Fruit fly (Drosophila melanogaster) whole organism, embryonic: ENCODE measurements around the gene cic.

Experiments
- CG13775 ChIP-seq: fragments of 200-800 bp; sonication (Bioruptor generic); optimal IDR thresholded peaks from 3 replicates; lab custom pipeline; 2017; ENCODE audit warnings: missing biosample characterization, mild to moderate bottlenecking, missing genetic modification characterization
- CG5953 ChIP-seq: fragments of 200-800 bp; sonication (Bioruptor generic); IDR thresholded peaks from 2 replicates; pipeline ENCODE4 v1.3.6; 2022; ENCODE audit warnings: missing biosample characterization, missing genetic modification characterization
- bab2 ChIP-seq: fragments of 200-800 bp; sonication (Bioruptor generic); optimal IDR thresholded peaks from 2 replicates; lab custom pipeline; 2016; ENCODE audit warnings: missing biosample characterization, missing genetic modification characterization
- gro ChIP-seq: fragments of 200-800 bp; sonication (Bioruptor generic); optimal IDR thresholded peaks from 2 replicates; lab custom pipeline; 2016; ENCODE audit warnings: missing biosample characterization, missing genetic modification characterization

DNA sequence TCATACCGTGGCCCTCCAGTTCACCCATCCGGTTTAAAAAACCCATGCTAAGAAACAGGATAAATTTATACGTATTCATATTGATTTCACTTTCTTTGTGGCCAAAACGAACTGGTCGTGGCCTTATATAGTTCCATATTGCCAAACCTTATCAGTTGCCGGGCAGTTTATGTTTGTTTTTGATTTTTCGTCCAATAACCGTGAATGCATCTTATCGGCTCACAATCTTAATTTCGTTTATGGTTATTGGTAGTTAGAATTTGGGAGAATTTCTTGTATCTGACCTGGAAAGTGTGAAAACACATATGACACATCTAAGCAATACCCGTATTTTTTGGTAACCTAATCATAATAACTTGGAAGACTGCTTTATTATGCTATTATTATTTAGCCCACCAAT, 52.3 kb downstream of the cic start, which contains the start of gene CG4367:
- TF ChIP-seq gro (GFP tag; lab: Kevin White, UChicago) (no peak), bab2 (GFP tag; lab: Kevin White, UChicago) (no peak), CG13775 (no peak), CG5953 (no peak)
